Fruit fly (Drosophila melanogaster): Measurements from ENCODE around the gene Mpp6.

- TF ChIP-seq ttk (optimal IDR thresholded peaks at IDR 0.05) (no peak), insv (optimal IDR thresholded peaks at IDR 0.05) (no peak), Sin3A (optimal IDR thresholded peaks at IDR 0.05) (no peak), psq (optimal IDR thresholded peaks at IDR 0.05) (no peak)
Measured at dm6 chr2L:21198633-21199264, 42.7 kb downstream of the Mpp6 start, which contains the start of gene Ret.
